Worm (Caenorhabditis elegans) whole organism, L1 larva: ENCODE results near the gene faah-1.
A peak's percentile ranks its signal among the peaks of the same experiment; 100 is the strongest.
"Not testable (repeated sequence)": the region's sequence is repeated elsewhere in the genome, so short reads cannot be mapped to it uniquely, and the experiment has no call there.

ENCODE experiments used
- C34B4.2 ChIP-seq: sonication (generic microtip); optimal IDR thresholded peaks from 2 replicates; lab custom pipeline; 2017; ENCODE audit warnings: mild to moderate bottlenecking, missing genetic modification characterization, missing compliant biosample characterization
- Y116A8C.19 ChIP-seq: sonication (generic microtip); optimal IDR thresholded peaks from 2 replicates; lab custom pipeline; 2016; ENCODE audit warnings: missing compliant biosample characterization, missing genetic modification characterization, borderline replicate concordance
- blmp-1 ChIP-seq: fragments of 150-350 bp; optimal IDR thresholded peaks from 2 replicates; lab custom pipeline; 2014; ENCODE audit warnings: missing biosample characterization, missing genetic modification characterization
- ceh-82 ChIP-seq, 3 experiments: fragments of 150-350 bp in 1 of 3; sonication (generic microtip) in 2 of 3; optimal IDR thresholded peaks; 2 replicates each; lab custom pipeline; 2014 to 2017; ENCODE audit warnings: missing biosample characterization in 3 of 3, missing genetic modification characterization in 3 of 3
- ceh-88 ChIP-seq: fragments of 200-800 bp; sonication (Bioruptor generic); IDR thresholded peaks from 2 replicates; pipeline ENCODE4 v1.3.6; 2022; ENCODE audit warnings: missing genetic modification characterization, missing compliant biosample characterization
- ces-1 ChIP-seq: fragments of 150-350 bp; optimal IDR thresholded peaks from 2 replicates; lab custom pipeline; 2014; ENCODE audit warnings: missing biosample characterization, missing genetic modification reagents, missing genetic modification characterization
- dsc-1 ChIP-seq: sonication (generic microtip); optimal IDR thresholded peaks from 2 replicates; lab custom pipeline; 2016; ENCODE audit warnings: mild to moderate bottlenecking, missing genetic modification characterization, missing compliant biosample characterization
- efl-1 ChIP-seq, 4 experiments: fragments of 150-350 bp; optimal IDR thresholded peaks in 3 of 4; peaks in 1 of 4; 1 replicate in 1 of 4; 2 replicates in 3 of 4; lab custom pipeline; 2014; ENCODE audit warnings: missing biosample characterization in 2 of 4, missing genetic modification characterization in 2 of 4, missing genetic modification reagents in 2 of 4
- egl-13 ChIP-seq: sonication (generic microtip); optimal IDR thresholded peaks from 2 replicates; lab custom pipeline; 2016; ENCODE audit warnings: missing genotype, missing genetic modification reagents, missing genetic modification characterization, missing compliant biosample characterization
- ets-5 ChIP-seq: fragments of 200-800 bp; sonication (Bioruptor generic); IDR thresholded peaks from 2 replicates; pipeline ENCODE4 v1.3.6; 2022; ENCODE audit warnings: missing genetic modification characterization, missing compliant biosample characterization
- fkh-8 ChIP-seq: sonication (generic microtip); optimal IDR thresholded peaks from 2 replicates; lab custom pipeline; 2016; ENCODE audit warnings: mild to moderate bottlenecking, missing genetic modification characterization, missing compliant biosample characterization
- fos-1 ChIP-seq: fragments of 150-350 bp; optimal IDR thresholded peaks from 2 replicates; lab custom pipeline; 2014; ENCODE audit warnings: missing biosample characterization, missing genetic modification characterization
- grh-1 ChIP-seq: fragments of 200-800 bp; sonication (Bioruptor generic); IDR thresholded peaks from 2 replicates; pipeline ENCODE4 v1.3.6; 2022; ENCODE audit warnings: missing genetic modification reagents, missing genetic modification characterization, missing compliant biosample characterization
- hlh-17 ChIP-seq: fragments of 200-800 bp; sonication (Bioruptor generic); optimal IDR thresholded peaks from 2 replicates; lab custom pipeline; 2018; ENCODE audit warnings: missing genetic modification characterization, mild to moderate bottlenecking, missing compliant biosample characterization, moderate library complexity, borderline replicate concordance
- lsy-2 ChIP-seq, 2 experiments: fragments of 150-350 bp; optimal IDR thresholded peaks; 2 replicates each; lab custom pipeline; 2014; ENCODE audit warnings: missing biosample characterization in 2 of 2, missing genetic modification characterization in 2 of 2
- mab-9 ChIP-seq: fragments of 200-800 bp; sonication (Bioruptor generic); IDR thresholded peaks from 2 replicates; pipeline ENCODE4 v1.3.6; 2022; ENCODE audit warnings: missing genetic modification reagents, missing genetic modification characterization, missing compliant biosample characterization
- nhr-11 ChIP-seq: fragments of 150-350 bp; optimal IDR thresholded peaks from 2 replicates; lab custom pipeline; 2014; ENCODE audit warnings: missing biosample characterization, missing genetic modification characterization
- nhr-19 ChIP-seq: fragments of 200-800 bp; sonication (Bioruptor generic); conservative IDR thresholded peaks from 2 replicates; pipeline ENCODE4 v1.3.6; 2022; ENCODE audit warnings: missing genetic modification characterization, missing compliant biosample characterization
- nhr-28 ChIP-seq: fragments of 150-350 bp; optimal IDR thresholded peaks from 2 replicates; lab custom pipeline; 2014; ENCODE audit warnings: missing biosample characterization, missing genetic modification characterization
- nhr-71 ChIP-seq: sonication (generic microtip); optimal IDR thresholded peaks from 2 replicates; lab custom pipeline; 2016; ENCODE audit warnings: mild to moderate bottlenecking, missing genetic modification characterization, moderate library complexity, missing compliant biosample characterization
- nhr-76 ChIP-seq: sonication (generic microtip); optimal IDR thresholded peaks from 2 replicates; lab custom pipeline; 2017; ENCODE audit warnings: missing biosample characterization, missing genetic modification characterization
- nhr-77 ChIP-seq: fragments of 150-350 bp; optimal IDR thresholded peaks from 2 replicates; lab custom pipeline; 2014; ENCODE audit warnings: missing biosample characterization, missing genetic modification characterization
- nhr-84 ChIP-seq: sonication (generic microtip); optimal IDR thresholded peaks from 2 replicates; lab custom pipeline; 2017; ENCODE audit warnings: missing biosample characterization, missing genetic modification characterization
- nhr-90 ChIP-seq: sonication (generic microtip); optimal IDR thresholded peaks from 2 replicates; lab custom pipeline; 2016; ENCODE audit warnings: mild to moderate bottlenecking, missing genetic modification characterization, missing compliant biosample characterization; ENCODE audit not compliant: poor library complexity
- pax-3 ChIP-seq: fragments of 200-800 bp; sonication (Bioruptor generic); optimal IDR thresholded peaks from 2 replicates; lab custom pipeline; 2018; ENCODE audit warnings: mild to moderate bottlenecking, missing genetic modification characterization, moderate library complexity, missing compliant biosample characterization
- pqm-1 ChIP-seq: sonication (generic microtip); optimal IDR thresholded peaks from 3 replicates; lab custom pipeline; 2017; ENCODE audit warnings: missing biosample characterization, missing genetic modification characterization
- sox-4 ChIP-seq: sonication (generic microtip); optimal IDR thresholded peaks from 2 replicates; lab custom pipeline; 2016; ENCODE audit warnings: missing genetic modification characterization, missing compliant biosample characterization
- tlp-1 ChIP-seq: fragments of 150-350 bp; optimal IDR thresholded peaks from 2 replicates; lab custom pipeline; 2014; ENCODE audit warnings: missing biosample characterization, missing genetic modification characterization
- unc-130 ChIP-seq: fragments of 150-350 bp; optimal IDR thresholded peaks from 2 replicates; lab custom pipeline; 2017; ENCODE audit warnings: missing biosample characterization, missing genetic modification characterization, inconsistent platforms
- unc-30 ChIP-seq: sonication (generic microtip); optimal IDR thresholded peaks from 2 replicates; lab custom pipeline; 2017; ENCODE audit warnings: missing biosample characterization, missing genetic modification characterization
- vab-15 ChIP-seq: sonication (generic microtip); optimal IDR thresholded peaks from 2 replicates; lab custom pipeline; 2017; ENCODE audit warnings: missing genotype, mild to moderate bottlenecking, missing genetic modification characterization, missing compliant biosample characterization

faah-1 gene

DNA sequence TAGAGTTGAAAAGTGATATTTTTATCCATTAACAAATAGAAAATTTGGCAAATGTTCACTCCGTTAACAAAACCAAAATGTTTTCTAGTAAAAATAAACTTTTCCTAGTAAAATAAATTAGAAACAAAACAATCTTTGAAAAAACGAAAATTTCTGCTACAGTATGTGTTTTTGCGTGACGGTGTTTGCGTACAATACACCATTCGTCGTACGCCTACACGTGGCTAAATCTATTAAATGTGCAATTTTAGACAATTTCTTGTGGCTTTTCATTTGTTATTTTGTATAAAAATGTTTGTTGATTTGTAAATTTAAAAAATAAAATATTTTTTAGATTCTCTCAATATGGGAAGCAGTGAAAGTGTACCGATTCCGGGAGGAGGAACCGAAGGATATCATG is 46.0 kb upstream of the faah-1 start, which contains the start of gene Y42H9AR.1 (continued):
- TF ChIP-seq nhr-77 (tag; lab: Kevin White, UChicago) (no peak), ets-5 (GFP tag; lab: Robert Waterston, UW) (no peak), ceh-88 (no peak), mab-9 (GFP tag; lab: Robert Waterston, UW) (no peak), nhr-71 (no peak), nhr-19 (GFP tag; lab: Robert Waterston, UW) (no peak), grh-1 (GFP tag; lab: Robert Waterston, UW) (no peak), nhr-84 (tag; lab: Kevin White, UChicago) (no peak), pqm-1 (tag; lab: Kevin White, UChicago) (no peak), nhr-90 (tag; lab: Kevin White, UChicago) (peak; percentile 0), nhr-11 (no peak)

DNA sequence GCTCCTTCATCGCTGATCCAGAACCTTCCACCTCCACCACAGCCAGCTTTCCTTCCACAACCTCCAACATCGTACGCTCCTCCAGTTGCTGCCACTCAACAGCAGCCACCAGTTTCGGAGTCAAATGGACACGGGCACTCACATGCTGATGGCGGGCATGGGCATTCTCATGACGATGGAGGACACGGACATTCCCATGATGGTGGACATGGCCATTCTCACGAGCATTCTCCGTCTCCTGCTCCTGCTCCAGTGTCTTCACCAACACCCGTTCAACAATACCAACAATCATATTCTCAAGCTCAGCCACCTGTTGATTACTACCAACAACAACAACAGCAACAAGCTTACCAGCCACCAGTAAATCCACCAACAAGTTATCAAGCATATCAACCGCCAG is 44.7 kb upstream of the faah-1 start:
- no peak for TF ChIP-seq ceh-88
- no peak for TF ChIP-seq hlh-17
- TF ChIP-seq egl-13 (tag; lab: Kevin White, UChicago) = no peak
- no peak for TF ChIP-seq C34B4.2 (tag; lab: Kevin White, UChicago)
- no peak for TF ChIP-seq dsc-1 (tag; lab: Kevin White, UChicago)
- TF ChIP-seq fkh-8 (tag; lab: Kevin White, UChicago) = no peak
- TF ChIP-seq nhr-76 = no peak
- no peak for TF ChIP-seq blmp-1 (tag; lab: Kevin White, UChicago)
- TF ChIP-seq nhr-11 = no peak

DNA sequence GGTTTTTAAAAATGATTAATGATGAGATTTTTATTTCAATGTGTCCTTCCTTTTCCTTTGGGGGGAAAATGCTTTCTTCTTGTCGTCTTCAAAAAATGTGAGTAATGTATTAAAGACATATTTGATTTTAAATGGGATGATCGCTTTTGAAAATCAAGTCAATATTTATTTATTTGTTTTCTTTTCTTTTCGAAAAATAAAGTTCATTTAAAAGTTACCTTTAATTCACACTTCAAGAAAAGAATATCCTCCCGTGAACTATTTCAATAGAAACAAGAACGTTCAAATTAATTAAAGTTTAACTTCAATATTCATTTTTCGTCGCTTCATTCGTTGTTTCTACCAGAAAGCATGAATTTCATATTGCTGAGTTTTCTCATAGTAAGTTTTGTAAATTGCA is 43.7 kb upstream of the faah-1 start, which contains the start of gene irld-8:
irld-8 (plus strand) TSS at position 301 of the 400 bp plus-strand sequence.
- TF ChIP-seq ceh-82 (tag; optimal IDR thresholded peaks at IDR 0.05; lab: Kevin White, UChicago) = no peak

DNA sequence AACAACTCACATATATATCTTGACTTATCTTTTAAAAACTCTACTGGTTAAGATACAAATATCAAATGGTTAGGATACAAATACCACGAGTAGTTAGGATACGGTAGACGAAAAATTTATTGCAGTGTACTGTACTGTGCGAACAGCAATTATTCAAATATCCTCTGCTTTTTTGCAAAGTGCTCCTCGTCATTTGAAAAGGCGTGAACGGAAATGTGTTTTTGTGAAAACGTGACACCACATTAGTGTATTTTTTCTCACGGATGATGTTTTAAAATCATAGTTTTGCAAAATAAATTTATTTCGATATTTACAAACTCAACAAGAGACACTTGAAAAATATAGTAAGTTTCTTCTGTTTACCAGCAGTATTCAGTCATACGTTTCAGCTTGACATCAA is 40.4 kb upstream of the faah-1 start, which contains the start of gene F42G8.8:
F42G8.8 (plus strand) TSS at position 301 of the 400 bp plus-strand sequence.
- no peak for TF ChIP-seq nhr-28 (tag; lab: Kevin White, UChicago)
- TF ChIP-seq ets-5 (GFP tag; lab: Robert Waterston, UW) = no peak
- no peak for TF ChIP-seq nhr-76
- no peak for TF ChIP-seq fkh-8 (tag; lab: Kevin White, UChicago)
- TF ChIP-seq ces-1 (GFP tag; lab: Kevin White, UChicago) = no peak
- TF ChIP-seq dsc-1 (tag; lab: Kevin White, UChicago) = no peak
- no peak for TF ChIP-seq sox-4 (tag; lab: Kevin White, UChicago)
- TF ChIP-seq vab-15 = no peak
- no peak for TF ChIP-seq lsy-2 (tag; optimal IDR thresholded peaks at IDR 0.05; lab: Kevin White, UChicago)
- TF ChIP-seq tlp-1 (tag; lab: Kevin White, UChicago) = no peak
- TF ChIP-seq pax-3 = no peak
- TF ChIP-seq unc-130 (tag; lab: Kevin White, UChicago) = no peak
- TF ChIP-seq Y116A8C.19 (tag; lab: Kevin White, UChicago) = no peak
- TF ChIP-seq unc-30 = no peak

DNA sequence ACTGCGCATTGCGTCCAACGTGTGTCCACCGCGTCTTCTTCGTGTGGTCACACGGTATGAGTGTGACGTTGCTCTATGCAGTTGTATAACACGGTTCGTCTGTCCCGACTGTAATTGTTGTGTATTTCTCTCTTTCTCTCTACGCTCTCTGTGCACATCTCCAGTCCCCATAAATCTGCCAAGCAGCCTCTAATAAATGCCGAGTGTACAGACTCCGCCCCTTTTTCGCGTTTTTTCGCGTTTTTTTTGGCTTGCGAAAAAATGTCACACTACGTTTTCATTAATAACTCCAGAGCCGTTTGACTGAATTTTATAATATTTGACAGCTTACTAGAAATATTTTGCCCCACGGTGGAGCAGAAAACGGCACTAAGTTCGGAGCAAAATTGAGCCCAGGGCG is 36.8 kb upstream of the faah-1 start, which contains the start of gene erp-44.3:
erp-44.3 (plus strand) TSS at position 301 of the 400 bp plus-strand sequence.
- not testable (repeated sequence) for TF ChIP-seq grh-1 (GFP tag; lab: Robert Waterston, UW); fos-1 (tag; lab: Kevin White, UChicago); pqm-1 (tag; lab: Kevin White, UChicago)

DNA sequence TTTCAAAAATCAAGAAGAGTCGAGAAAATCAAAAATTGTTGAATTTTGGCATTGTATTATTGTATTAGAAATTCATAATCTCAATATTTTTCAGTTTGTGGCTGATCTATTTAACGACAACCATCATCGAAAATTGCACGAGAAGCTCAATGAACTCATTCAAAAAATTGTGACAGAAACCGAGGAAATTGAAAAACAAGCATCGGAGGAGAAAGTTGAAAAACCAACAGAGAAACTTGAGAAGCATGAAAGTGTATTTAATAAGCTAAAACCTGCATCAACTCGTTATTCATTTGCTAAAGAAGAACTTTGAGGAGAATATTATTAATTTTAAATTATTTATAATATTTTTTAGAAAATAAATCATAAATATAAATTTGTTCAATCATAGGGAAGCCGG is 32.3 kb upstream of the faah-1 start, which contains the start of gene ceph-41:
ceph-41 (plus strand) TSS at position 301 of the 400 bp plus-strand sequence.
- no peak for TF ChIP-seq efl-1 (optimal IDR thresholded peaks at IDR 0.05; lab: Kevin White, UChicago)
- peak in 1 of 2 experiments; percentile 18 for TF ChIP-seq efl-1 (GFP tag; optimal IDR thresholded peaks at IDR 0.05 in 1 of 2; lab: Kevin White, UChicago)
- no peak for TF ChIP-seq grh-1 (GFP tag; lab: Robert Waterston, UW)
